Worm (Caenorhabditis elegans): ENCODE data around the gene trpl-2.

trpl-2 gene

DNA sequence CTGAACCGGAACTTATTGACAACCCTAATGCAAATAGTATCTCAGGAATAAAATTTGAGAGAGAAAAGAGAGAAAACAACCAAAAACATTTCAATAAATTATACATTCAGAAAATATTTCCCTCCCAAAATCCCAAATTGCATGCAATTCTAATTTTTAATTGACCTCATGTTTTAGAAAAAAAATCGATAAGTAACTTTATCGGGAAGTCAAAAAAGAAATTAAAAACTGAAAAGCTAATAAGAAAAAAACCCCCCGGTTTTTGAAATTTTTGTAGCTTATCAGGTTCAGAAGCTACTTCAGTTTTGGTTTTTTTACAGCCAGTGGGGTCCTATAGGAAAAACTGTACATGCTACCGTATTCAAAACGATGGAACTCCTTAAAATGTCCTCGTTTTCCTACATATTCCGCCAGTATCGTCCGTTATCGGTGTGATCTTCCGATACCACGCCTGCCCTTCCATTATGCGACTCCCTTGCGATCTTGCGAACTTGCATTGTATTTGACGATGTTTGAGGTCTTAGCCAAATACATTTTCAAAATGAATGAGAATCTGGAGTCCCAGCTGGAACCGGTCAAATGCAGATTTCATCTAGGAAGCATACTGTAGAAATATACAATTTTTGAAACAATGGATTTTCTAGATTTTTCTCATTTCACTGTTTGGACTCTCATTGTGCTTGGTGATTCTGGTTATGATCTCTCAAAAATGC, 9.8 kb downstream of the trpl-2 start, which contains the start of the genes W03B1.3 and oac-51:
Gene W03B1.3, minus strand, starts transcription at position 101 of the 713 bp plus-strand sequence.
Gene oac-51, plus strand, starts transcription at position 663 of the 713 bp plus-strand sequence.
- TF ChIP-seq elt-4 (tag; optimal IDR thresholded peaks at IDR 0.05) (no peak), ceh-48 (tag; optimal IDR thresholded peaks at IDR 0.05) (no peak), ama-1 (optimal IDR thresholded peaks at IDR 0.05) (no peak), hlh-30 (tag; optimal IDR thresholded peaks at IDR 0.05; ENCODE audit: insufficient read depth) (no peak), hlh-8 (tag; optimal IDR thresholded peaks at IDR 0.05) (no peak)

DNA sequence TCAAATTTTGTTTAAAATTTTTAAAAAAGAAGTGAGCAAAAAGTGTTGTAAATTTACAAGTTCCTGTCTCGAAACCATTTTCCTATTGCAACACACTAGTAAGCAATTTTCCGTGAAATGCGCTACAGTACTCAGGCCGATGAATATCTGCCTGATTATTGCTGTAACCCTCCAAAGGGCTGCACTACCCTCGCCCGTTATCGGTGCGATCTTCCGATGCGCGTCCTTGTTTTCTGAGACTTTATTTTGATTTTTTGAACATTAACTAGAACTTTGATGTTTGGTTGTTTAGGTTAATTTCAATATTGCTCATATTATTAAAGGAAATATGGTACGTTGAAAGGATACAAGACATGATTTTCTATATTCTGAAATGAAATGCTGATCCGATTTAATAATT, 11.8 kb downstream of the trpl-2 start:
- TF ChIP-seq pag-3 (tag; optimal IDR thresholded peaks at IDR 0.05; ENCODE audit: borderline replicate concordance) (no peak), nhr-11 (tag; optimal IDR thresholded peaks at IDR 0.05) (no peak), hlh-13 (GFP tag; optimal IDR thresholded peaks at IDR 0.05) (no peak), npax-4 (tag; optimal IDR thresholded peaks at IDR 0.05) (no peak), F13H6.1 (tag; optimal IDR thresholded peaks at IDR 0.05) (no peak), unc-55 (GFP tag; optimal IDR thresholded peaks at IDR 0.05) (no peak), sox-2 (GFP tag; IDR thresholded peaks at IDR 0.05) (no peak), odd-2 (tag; optimal IDR thresholded peaks at IDR 0.05) (no peak)

DNA sequence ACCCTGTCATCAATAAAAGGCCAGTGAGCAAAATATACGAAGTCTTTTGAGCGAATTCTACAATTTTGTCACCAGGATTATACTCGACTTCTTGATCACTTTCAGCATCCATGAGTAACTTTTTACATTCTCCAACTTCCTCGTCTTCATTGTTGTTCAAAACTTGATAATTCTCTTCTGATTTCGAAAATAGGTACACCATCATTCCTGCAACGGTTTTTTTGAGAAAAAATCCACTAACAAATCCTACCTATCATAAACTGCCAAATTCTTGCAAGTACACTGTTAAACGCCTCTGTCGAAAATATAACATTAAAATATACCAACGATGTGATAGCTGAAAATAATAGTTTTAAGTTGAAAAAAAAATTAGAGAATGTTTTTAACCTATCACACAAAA, 18.4 kb downstream of the trpl-2 start:
- no peak for TF ChIP-seq C08G9.2 (tag; optimal IDR thresholded peaks at IDR 0.05)
- no peak for TF ChIP-seq hlh-15 (tag; optimal IDR thresholded peaks at IDR 0.05)
- no peak for TF ChIP-seq ahr-1 (tag; optimal IDR thresholded peaks at IDR 0.05)
- TF ChIP-seq ets-4 (tag; optimal IDR thresholded peaks at IDR 0.05), result no peak
- no peak for TF ChIP-seq ceh-9 (tag; optimal IDR thresholded peaks at IDR 0.05)
- no peak for TF ChIP-seq syd-9 (tag; optimal IDR thresholded peaks at IDR 0.05)
- no peak for TF ChIP-seq ztf-16 (tag; optimal IDR thresholded peaks at IDR 0.05)
- TF ChIP-seq mec-3 (tag; optimal IDR thresholded peaks at IDR 0.05; ENCODE audit: borderline replicate concordance), result no peak
- TF ChIP-seq T23F11.4 (GFP tag; optimal IDR thresholded peaks at IDR 0.05), result no peak
- TF ChIP-seq nhr-11 (tag; optimal IDR thresholded peaks at IDR 0.05), result no peak
- TF ChIP-seq hlh-30 (tag; optimal IDR thresholded peaks at IDR 0.05; ENCODE audit: insufficient read depth), result no peak
- TF ChIP-seq dmd-4 (tag; optimal IDR thresholded peaks at IDR 0.05; ENCODE audit: borderline replicate concordance), result no peak
- no peak for TF ChIP-seq pat-9 (tag; optimal IDR thresholded peaks at IDR 0.05)
- no peak for TF ChIP-seq unc-3 (GFP tag; conservative IDR thresholded peaks at IDR 0.05)
- no peak for TF ChIP-seq unc-3 (tag; optimal IDR thresholded peaks at IDR 0.05)
- no peak for TF ChIP-seq ceh-22 (tag; optimal IDR thresholded peaks at IDR 0.05)

DNA sequence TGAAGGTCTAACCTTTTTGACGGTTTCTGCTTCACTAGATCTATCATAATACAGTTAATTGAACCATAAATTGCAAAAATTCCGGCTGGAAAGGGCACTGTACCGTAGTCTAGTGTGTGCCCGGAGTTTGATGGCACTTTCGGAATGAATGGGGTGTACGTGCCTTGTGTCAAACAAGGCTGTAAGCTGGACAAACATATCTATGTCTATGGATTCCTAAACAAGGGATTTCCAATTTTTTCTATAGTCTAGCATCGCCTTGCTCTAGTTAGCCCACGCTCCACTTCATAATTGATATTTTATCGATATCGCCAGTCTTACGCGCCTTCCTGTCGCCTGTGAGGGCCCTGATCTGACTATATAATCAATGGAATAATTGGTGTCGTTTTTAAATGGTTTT, 20.1 kb downstream of the trpl-2 start, which contains the start of gene oac-52:
Gene oac-52, minus strand, starts transcription at position 101 of the 400 bp plus-strand sequence.
- no peak for TF ChIP-seq pha-2 (tag; optimal IDR thresholded peaks at IDR 0.05)
- TF ChIP-seq ceh-30 (tag; optimal IDR thresholded peaks at IDR 0.05), result no peak
- TF ChIP-seq ceh-34 (tag; optimal IDR thresholded peaks at IDR 0.05), result no peak
- no peak for TF ChIP-seq sox-4 (tag; optimal IDR thresholded peaks at IDR 0.05)
- TF ChIP-seq che-1 (tag; optimal IDR thresholded peaks at IDR 0.05), result no peak
- TF ChIP-seq F13H6.1 (tag; optimal IDR thresholded peaks at IDR 0.05), result no peak
- TF ChIP-seq hlh-13 (GFP tag; optimal IDR thresholded peaks at IDR 0.05), result no peak
- no peak for TF ChIP-seq hlh-15 (tag; optimal IDR thresholded peaks at IDR 0.05)
- no peak for TF ChIP-seq ama-1 (optimal IDR thresholded peaks at IDR 0.05)
- no peak for TF ChIP-seq ceh-48 (tag; optimal IDR thresholded peaks at IDR 0.05)
- no peak for TF ChIP-seq pax-1 (tag; optimal IDR thresholded peaks at IDR 0.05)

DNA sequence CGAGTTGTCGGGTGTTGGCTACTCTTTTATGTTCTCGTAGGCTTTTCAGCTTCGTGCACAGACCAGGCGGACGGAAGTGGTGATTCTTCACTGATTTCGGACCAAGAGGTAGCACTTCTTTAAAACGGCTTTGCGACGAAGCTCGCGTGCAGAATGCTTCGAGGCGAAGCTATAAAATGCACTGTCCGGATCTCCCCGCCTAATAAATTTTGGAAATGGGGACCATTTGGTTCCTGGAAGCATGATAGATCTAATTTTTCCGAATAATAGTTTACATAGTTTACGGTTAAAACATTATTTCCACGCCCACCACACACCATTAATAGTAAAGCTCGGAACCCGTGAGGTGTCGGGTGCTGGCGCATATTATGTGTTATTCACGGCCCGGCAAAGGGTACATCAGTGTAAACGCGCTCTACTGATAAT, 21.1 kb downstream of the trpl-2 start:
- TF ChIP-seq elt-2 (tag; optimal IDR thresholded peaks at IDR 0.05) (no peak), pha-2 (tag; optimal IDR thresholded peaks at IDR 0.05) (no peak), ceh-24 (tag; optimal IDR thresholded peaks at IDR 0.05) (no peak), hlh-8 (tag; optimal IDR thresholded peaks at IDR 0.05) (no peak), ceh-48 (tag; optimal IDR thresholded peaks at IDR 0.05) (no peak), gmeb-2 (tag; optimal IDR thresholded peaks at IDR 0.05) (no peak), elt-4 (tag; optimal IDR thresholded peaks at IDR 0.05) (no peak), ceh-2 (tag; optimal IDR thresholded peaks at IDR 0.05) (no peak), nhr-11 (tag; optimal IDR thresholded peaks at IDR 0.05) (no peak), ets-4 (tag; optimal IDR thresholded peaks at IDR 0.05) (no peak), ceh-19 (GFP tag; optimal IDR thresholded peaks at IDR 0.05) (no peak), sdc-2 (tag; optimal IDR thresholded peaks at IDR 0.05) (no peak), unc-55 (GFP tag; optimal IDR thresholded peaks at IDR 0.05) (no peak), tbx-2 (tag; optimal IDR thresholded peaks at IDR 0.05) (no peak), nfya-1 (tag; optimal IDR thresholded peaks at IDR 0.05) (no peak), K02D7.2 (tag; optimal IDR thresholded peaks at IDR 0.05) (no peak), ceh-22 (tag; optimal IDR thresholded peaks at IDR 0.05) (no peak), hlh-6 (tag; optimal IDR thresholded peaks at IDR 0.05) (no peak), unc-42 (tag; optimal IDR thresholded peaks at IDR 0.05) (no peak)
